Worm (Caenorhabditis elegans): ENCODE data around the gene gcc-2.

DNA sequence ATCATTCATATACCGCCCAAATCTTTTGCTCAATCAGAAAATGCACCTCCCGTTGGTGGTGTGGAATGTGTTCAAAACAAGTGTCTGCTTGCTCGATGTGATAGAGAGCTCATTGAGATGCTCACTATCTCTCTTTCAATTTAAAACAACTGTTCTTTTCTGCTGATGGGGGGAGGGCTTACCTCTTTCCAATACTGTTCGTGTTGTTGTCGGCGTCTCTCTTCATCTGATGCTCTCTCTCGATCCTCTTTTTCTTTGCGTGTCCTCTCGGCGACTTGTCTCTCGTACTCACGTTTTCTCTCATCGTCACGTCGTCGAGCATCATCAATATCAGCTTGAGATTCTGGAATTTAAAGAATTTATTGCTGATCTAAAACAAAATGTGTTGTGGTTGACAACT lies 20.0 kb downstream of the gcc-2 start:
- TF ChIP-seq mab-5 (tag; optimal IDR thresholded peaks at IDR 0.05): no peak
- TF ChIP-seq bed-3 (GFP tag; optimal IDR thresholded peaks at IDR 0.05): no peak
- no peak for TF ChIP-seq drap-1 (GFP tag; optimal IDR thresholded peaks at IDR 0.05)
- no peak for TF ChIP-seq lin-13 (tag; optimal IDR thresholded peaks at IDR 0.05)
- no peak for TF ChIP-seq unc-39 (tag; optimal IDR thresholded peaks at IDR 0.05)
- TF ChIP-seq nhr-237 (tag; optimal IDR thresholded peaks at IDR 0.05): no peak
